Worm (Caenorhabditis elegans) whole organism, young adult: Measurements from ENCODE around the gene rnh-1.0.
A peak's percentile ranks its signal among the peaks of the same experiment; 100 is the strongest.

Experiments
- F10E7.11 ChIP-seq: sonication (generic microtip); optimal IDR thresholded peaks from 2 replicates; lab custom pipeline; 2017; ENCODE audit warnings: mild to moderate bottlenecking, missing genetic modification characterization, moderate library complexity, missing compliant biosample characterization
- T26A5.8 ChIP-seq: sonication (generic microtip); optimal IDR thresholded peaks from 2 replicates; lab custom pipeline; 2016; ENCODE audit warnings: missing genetic modification characterization, missing compliant biosample characterization
- bed-1 ChIP-seq: fragments of 200-800 bp; sonication (Bioruptor generic); IDR thresholded peaks from 2 replicates; pipeline ENCODE4 v1.3.6; 2022; ENCODE audit warnings: missing genetic modification reagents, missing genetic modification characterization, missing compliant biosample characterization
- ceh-40 ChIP-seq: fragments of 200-800 bp; sonication (Bioruptor generic); IDR thresholded peaks from 2 replicates; pipeline ENCODE4 v1.3.6; 2022; ENCODE audit warnings: missing genetic modification characterization, missing compliant biosample characterization
- efl-1 ChIP-seq: fragments of 150-350 bp; optimal IDR thresholded peaks from 2 replicates; lab custom pipeline; 2014; ENCODE audit warnings: missing biosample characterization, missing genetic modification reagents, missing genetic modification characterization
- egl-18 ChIP-seq: fragments of 200-800 bp; sonication (Bioruptor generic); IDR thresholded peaks from 2 replicates; pipeline ENCODE4 v1.3.6; 2022; ENCODE audit warnings: missing genetic modification reagents, missing genetic modification characterization, missing compliant biosample characterization
- ets-4 ChIP-seq: fragments of 200-800 bp; sonication (Bioruptor generic); optimal IDR thresholded peaks from 2 replicates; lab custom pipeline; 2018; ENCODE audit warnings: mild to moderate bottlenecking, missing genetic modification characterization, missing compliant biosample characterization
- him-1 ChIP-seq: sonication (generic microtip); optimal IDR thresholded peaks from 2 replicates; lab custom pipeline; 2016; ENCODE audit warnings: missing genotype, missing genetic modification reagents, missing genetic modification characterization, missing compliant biosample characterization
- rcor-1 ChIP-seq: fragments of 200-800 bp; sonication (Bioruptor generic); IDR thresholded peaks from 2 replicates; pipeline ENCODE4 v1.3.6; 2022; ENCODE audit warnings: missing genetic modification reagents, missing genetic modification characterization, missing compliant biosample characterization
- snpc-3.4 ChIP-seq: sonication (generic microtip); optimal IDR thresholded peaks from 2 replicates; lab custom pipeline; 2017; ENCODE audit warnings: missing genetic modification characterization, mild to moderate bottlenecking, missing compliant biosample characterization, antibody characterized with exemption, moderate library complexity, missing genotype, missing genetic modification reagents

DNA sequence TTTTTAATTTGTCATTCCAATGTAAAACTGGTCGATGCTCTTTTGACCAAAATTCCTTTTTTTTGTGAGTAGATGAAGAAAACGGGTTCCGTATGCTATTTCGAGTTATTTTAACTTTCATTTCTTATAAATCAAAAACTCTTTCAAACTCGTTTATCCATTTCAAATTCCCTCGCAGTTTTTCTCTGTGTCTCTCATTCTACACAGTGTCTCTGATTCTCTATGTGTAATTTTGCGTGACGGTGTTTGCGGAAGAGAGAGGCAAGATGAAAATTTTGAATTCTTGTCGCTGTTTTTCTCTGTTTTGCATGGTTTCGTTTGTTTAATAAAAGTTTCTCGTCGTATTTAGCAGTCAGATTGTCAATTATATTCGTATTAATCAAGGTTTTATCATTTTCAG lies 4.0 kb downstream of the rnh-1.0 start, which contains the start of gene citk-2:
- TF ChIP-seq snpc-3.4 (tag; lab: Kevin White, UChicago) = peak; percentile 55
- no peak for TF ChIP-seq ets-4 (GFP tag; lab: Kevin White, UChicago)
- no peak for TF ChIP-seq F10E7.11 (tag; lab: Kevin White, UChicago)
- no peak for TF ChIP-seq him-1
- no peak for TF ChIP-seq bed-1 (GFP tag; lab: Robert Waterston, UW)
- TF ChIP-seq ceh-40 (GFP tag; lab: Robert Waterston, UW) = no peak
- 0 out of 2 replicates have a peak, but pooled peaks have one; percentile 13 for TF ChIP-seq egl-18 (GFP tag; lab: Robert Waterston, UW)
- TF ChIP-seq T26A5.8 (tag; lab: Kevin White, UChicago) = no peak
- peak; percentile 91 for TF ChIP-seq efl-1 (GFP tag; lab: Kevin White, UChicago)
- TF ChIP-seq rcor-1 = peak; percentile 47
